Fruit fly (Drosophila melanogaster) whole organism, wandering third instar larva: ENCODE data around the gene CG7943.

ENCODE experiments used
- Abd-B ChIP-seq: fragments of >200 bp; optimal IDR thresholded peaks from 2 replicates; lab custom pipeline; 2017; ENCODE audit warnings: missing biosample characterization, missing genetic modification characterization
- CG32264 ChIP-seq: fragments of 200-800 bp; sonication (Bioruptor generic); optimal IDR thresholded peaks from 2 replicates; lab custom pipeline; 2016; ENCODE audit warnings: missing biosample characterization, missing genetic modification characterization
- CG9705 ChIP-seq: fragments of 200-800 bp; sonication (Bioruptor generic); optimal IDR thresholded peaks from 2 replicates; lab custom pipeline; 2018; ENCODE audit warnings: missing biosample characterization, mild to moderate bottlenecking, missing genetic modification characterization
- CrebA ChIP-seq: fragments of 200-800 bp; sonication (Bioruptor generic); optimal IDR thresholded peaks from 2 replicates; lab custom pipeline; 2016; ENCODE audit warnings: missing biosample characterization, mild to moderate bottlenecking, missing genetic modification characterization, borderline replicate concordance
- Dfd ChIP-seq: fragments of >200 bp; optimal IDR thresholded peaks from 2 replicates; lab custom pipeline; 2017; ENCODE audit warnings: missing biosample characterization, missing genetic modification characterization
- Dif ChIP-seq: fragments of 200-275, 200-300 bp; sonication (Bioruptor generic); optimal IDR thresholded peaks from 2 replicates; lab custom pipeline; 2018; ENCODE audit warnings: missing biosample characterization, missing genetic modification characterization; ENCODE audit not compliant: partially characterized antibody
- HLH106 ChIP-seq: fragments of 200-800 bp; optimal IDR thresholded peaks from 3 replicates; lab custom pipeline; 2019; ENCODE audit warnings: missing biosample characterization, mild to moderate bottlenecking, missing genetic modification characterization, moderate library complexity
- Hr78 ChIP-seq: fragments of >200 bp; optimal IDR thresholded peaks from 2 replicates; lab custom pipeline; 2017; ENCODE audit warnings: missing biosample characterization, missing genetic modification characterization
- Hr83 ChIP-seq: fragments of 200-300 bp; sonication (Bioruptor generic); optimal IDR thresholded peaks from 2 replicates; lab custom pipeline; 2016; ENCODE audit warnings: missing biosample characterization, mild to moderate bottlenecking, missing genetic modification characterization, moderate library complexity; ENCODE audit not compliant: poor library complexity, severe bottlenecking
- Jra ChIP-seq: sonication (Bioruptor generic); optimal IDR thresholded peaks from 2 replicates; lab custom pipeline; 2016; ENCODE audit warnings: missing biosample characterization, missing genetic modification characterization
- Mio ChIP-seq: sonication (Bioruptor generic); optimal IDR thresholded peaks from 2 replicates; lab custom pipeline; 2016; ENCODE audit warnings: missing biosample characterization, missing genetic modification characterization
- Myc ChIP-seq: fragments of >200 bp; optimal IDR thresholded peaks from 2 replicates; lab custom pipeline; 2017
- N ChIP-seq: fragments of >200 bp; optimal IDR thresholded peaks from 2 replicates; lab custom pipeline; 2018; ENCODE audit warnings: missing biosample characterization, missing external identifiers, missing genetic modification characterization
- OdsH ChIP-seq: fragments of 200-800 bp; sonication (Bioruptor generic); optimal IDR thresholded peaks from 2 replicates; lab custom pipeline; 2016; ENCODE audit warnings: missing biosample characterization, mild to moderate bottlenecking, missing genetic modification characterization
- Rel ChIP-seq, 2 experiments: fragments of 200-800 bp; sonication (Bioruptor generic) in 1 of 2; optimal IDR thresholded peaks; 2 replicates in 1 of 2; 3 replicates in 1 of 2; lab custom pipeline; 2016 to 2019; ENCODE audit warnings: mild to moderate bottlenecking in 2 of 2, missing biosample characterization in 2 of 2, missing genetic modification characterization in 2 of 2, moderate library complexity in 1 of 2
- Sp1 ChIP-seq: fragments of 200-800 bp; sonication (Bioruptor generic); optimal IDR thresholded peaks from 3 replicates; lab custom pipeline; 2019; ENCODE audit warnings: missing biosample characterization, mild to moderate bottlenecking, missing genetic modification characterization, moderate library complexity
- br ChIP-seq: fragments of 200-800 bp; sonication (Bioruptor generic); optimal IDR thresholded peaks from 2 replicates; lab custom pipeline; 2016; ENCODE audit warnings: missing biosample characterization, missing genetic modification characterization
- brk ChIP-seq: fragments of 200-800 bp; sonication (Bioruptor generic); optimal IDR thresholded peaks from 2 replicates; lab custom pipeline; 2016; ENCODE audit warnings: missing biosample characterization, mild to moderate bottlenecking, missing genetic modification characterization
- dl ChIP-seq, 2 experiments: fragments of 175-275, 200-275 bp in 1 of 2; fragments of 200-275 bp in 1 of 2; sonication (Bioruptor generic); optimal IDR thresholded peaks; lab custom pipeline; 2018; ENCODE audit warnings: mild to moderate bottlenecking in 2 of 2, missing biosample characterization in 2 of 2, missing genetic modification characterization in 2 of 2, moderate library complexity in 2 of 2; ENCODE audit not compliant: partially characterized antibody in 2 of 2, insufficient read depth in 1 of 2
- dsf ChIP-seq: sonication (Bioruptor generic); optimal IDR thresholded peaks from 2 replicates; lab custom pipeline; 2016; ENCODE audit warnings: missing biosample characterization, missing genetic modification characterization, borderline replicate concordance
- ey ChIP-seq: fragments of 200-800 bp; sonication (Bioruptor generic); optimal IDR thresholded peaks from 2 replicates; lab custom pipeline; 2016; ENCODE audit warnings: missing biosample characterization, missing genetic modification characterization
- foxo ChIP-seq, 2 experiments: fragments of 200-800 bp; sonication (Bioruptor generic); optimal IDR thresholded peaks; 2 replicates in 1 of 2; 3 replicates in 1 of 2; lab custom pipeline; 2016 to 2017; ENCODE audit warnings: missing biosample characterization in 2 of 2, missing genetic modification characterization in 2 of 2
- fru ChIP-seq: fragments of 200-800 bp; sonication (Bioruptor generic); optimal IDR thresholded peaks from 3 replicates; lab custom pipeline; 2016; ENCODE audit warnings: missing biosample characterization, mild to moderate bottlenecking, missing genetic modification characterization
- h ChIP-seq: fragments of 200-800 bp; sonication (Bioruptor generic); optimal IDR thresholded peaks from 3 replicates; lab custom pipeline; 2016; ENCODE audit warnings: missing biosample characterization, mild to moderate bottlenecking, missing genetic modification characterization
- jim ChIP-seq: fragments of 175-275, 200-325 bp; sonication (Bioruptor generic); optimal IDR thresholded peaks from 2 replicates; lab custom pipeline; 2016; ENCODE audit warnings: missing biosample characterization, mild to moderate bottlenecking, missing genetic modification characterization
- lola ChIP-seq: fragments of >200 bp; optimal IDR thresholded peaks from 2 replicates; lab custom pipeline; 2017; ENCODE audit warnings: missing biosample characterization, missing genetic modification characterization
- psq ChIP-seq: fragments of 200-800 bp; sonication (Bioruptor generic); optimal IDR thresholded peaks from 3 replicates; lab custom pipeline; 2017; ENCODE audit warnings: missing biosample characterization, mild to moderate bottlenecking, missing genetic modification characterization, moderate library complexity
- rgr ChIP-seq: fragments of 200-800 bp; sonication (Bioruptor generic); optimal IDR thresholded peaks from 3 replicates; lab custom pipeline; 2016; ENCODE audit warnings: missing biosample characterization, mild to moderate bottlenecking, missing genetic modification characterization
- sv ChIP-seq: fragments of 200-800 bp; sonication (Bioruptor generic); optimal IDR thresholded peaks from 3 replicates; lab custom pipeline; 2016; ENCODE audit warnings: missing biosample characterization, missing genetic modification characterization
- tai ChIP-seq: sonication (Bioruptor generic); optimal IDR thresholded peaks from 2 replicates; lab custom pipeline; 2016; ENCODE audit warnings: missing biosample characterization, missing genetic modification characterization
- usp ChIP-seq: fragments of >200 bp; optimal IDR thresholded peaks from 2 replicates; lab custom pipeline; 2017; ENCODE audit warnings: missing biosample characterization, missing genetic modification characterization
- woc ChIP-seq: sonication (Bioruptor generic); optimal IDR thresholded peaks from 2 replicates; lab custom pipeline; 2016; ENCODE audit warnings: missing biosample characterization, mild to moderate bottlenecking, missing genetic modification characterization

The CG7943 gene

dm6 chr3R:29999495-29999894 is 46.8 kb upstream of the CG7943 start, which contains the start of gene CG34298:
Gene CG34298, plus strand, starts transcription at chr3R:29999795.
- no peak for TF ChIP-seq dl (GFP tag; optimal IDR thresholded peaks at IDR 0.05; lab: Kevin White, UChicago; ENCODE audit: insufficient read depth in 1 of 2, partially characterized antibody in 2 of 2)
- TF ChIP-seq fru (GFP tag; lab: Kevin White, UChicago), result no peak
- TF ChIP-seq Dif (GFP tag; lab: Kevin White, UChicago), result no peak
- no peak for TF ChIP-seq Abd-B
- TF ChIP-seq jim (GFP tag; lab: Kevin White, UChicago), result no peak

dm6 chr3R:30000286-30000685 is 46.0 kb upstream of the CG7943 start, which contains the start of gene Tace:
Gene Tace, plus strand, starts transcription at chr3R:30000530.
- TF ChIP-seq ey (GFP tag; lab: Kevin White, UChicago), result no peak

dm6 chr3R:30004648-30005047 is 41.6 kb upstream of the CG7943 start, which contains the start of the genes Nlp and Nph:
Gene Nlp, plus strand, starts transcription at chr3R:30004785.
Gene Nph, minus strand, starts transcription at chr3R:30004861.
- TF ChIP-seq Sp1 (GFP tag; lab: Kevin White, UChicago), result peak; percentile 37
- peak; percentile 25 for TF ChIP-seq psq (GFP tag; lab: Kevin White, UChicago)
- no peak for TF ChIP-seq Rel (GFP tag; optimal IDR thresholded peaks at IDR 0.05; lab: Kevin White, UChicago)
- peak; percentile 36 for TF ChIP-seq Rel (tag; optimal IDR thresholded peaks at IDR 0.05; lab: Kevin White, UChicago)
- TF ChIP-seq foxo (GFP tag; optimal IDR thresholded peaks at IDR 0.05; lab: Kevin White, UChicago), result peak in 1 of 2 experiments; percentile 18
- TF ChIP-seq Hr78 (GFP tag; lab: Kevin White, UChicago), result no peak
- peak; percentile 0 for TF ChIP-seq OdsH (GFP tag; lab: Kevin White, UChicago)
- TF ChIP-seq br (GFP tag; lab: Kevin White, UChicago), result peak; percentile 39
- TF ChIP-seq HLH106 (tag; lab: Kevin White, UChicago), result peak; percentile 29
- no peak for TF ChIP-seq Dfd (GFP tag; lab: Kevin White, UChicago)
- TF ChIP-seq h (GFP tag; lab: Kevin White, UChicago), result peak; percentile 54
- TF ChIP-seq rgr (GFP tag; lab: Kevin White, UChicago), result peak; percentile 50
- peak; percentile 76 for TF ChIP-seq Myc
- no peak for TF ChIP-seq usp (GFP tag; lab: Kevin White, UChicago)

- peak in 1 of 2 experiments; percentile 2 for TF ChIP-seq foxo (GFP tag; optimal IDR thresholded peaks at IDR 0.05; lab: Kevin White, UChicago)
- no peak for TF ChIP-seq fru (GFP tag; lab: Kevin White, UChicago)
- no peak for TF ChIP-seq psq (GFP tag; lab: Kevin White, UChicago)
- TF ChIP-seq woc, result no peak
- TF ChIP-seq CrebA (GFP tag; lab: Kevin White, UChicago), result no peak
Observed at dm6 chr3R:30005332-30005979, 40.8 kb upstream of the CG7943 start.

- TF ChIP-seq Myc (no peak), brk (no peak), foxo (GFP tag; optimal IDR thresholded peaks at IDR 0.05; lab: Kevin White, UChicago) (no peak), Mio (GFP tag; lab: Kevin White, UChicago) (no peak), h (GFP tag; lab: Kevin White, UChicago) (no peak)
Observed at dm6 chr3R:30009173-30009572, 37.1 kb upstream of the CG7943 start, which contains the start of gene CG7912. Gene CG7912, minus strand, starts transcription at chr3R:30009189.

dm6 chr3R:30012602-30013489 is 33.4 kb upstream of the CG7943 start:
- TF ChIP-seq Hr78 (GFP tag; lab: Kevin White, UChicago) (no peak), Myc (no peak), psq (GFP tag; lab: Kevin White, UChicago) (no peak), h (GFP tag; lab: Kevin White, UChicago) (peak; percentile 68), rgr (GFP tag; lab: Kevin White, UChicago) (peak; percentile 12), CG32264 (GFP tag; lab: Kevin White, UChicago) (no peak), Jra (GFP tag; lab: Kevin White, UChicago) (no peak), Abd-B (no peak), foxo (GFP tag; optimal IDR thresholded peaks at IDR 0.05; lab: Kevin White, UChicago) (peak in 1 of 2 experiments; percentile 67), br (GFP tag; lab: Kevin White, UChicago) (peak; percentile 25), brk (no peak), OdsH (GFP tag; lab: Kevin White, UChicago) (peak; percentile 38), fru (GFP tag; lab: Kevin White, UChicago) (peak; percentile 32), ey (GFP tag; lab: Kevin White, UChicago) (peak; percentile 44), CG9705 (GFP tag; lab: Kevin White, UChicago) (no peak), tai (GFP tag; lab: Kevin White, UChicago) (no peak), Dif (GFP tag; lab: Kevin White, UChicago) (no peak), Hr83 (no peak), N (no peak), lola (GFP tag; lab: Kevin White, UChicago) (no peak), usp (GFP tag; lab: Kevin White, UChicago) (no peak), sv (no peak), dsf (no peak), Rel (GFP tag; optimal IDR thresholded peaks at IDR 0.05; lab: Kevin White, UChicago) (no peak), Rel (tag; optimal IDR thresholded peaks at IDR 0.05; lab: Kevin White, UChicago) (no peak), jim (GFP tag; lab: Kevin White, UChicago) (no peak), Dfd (GFP tag; lab: Kevin White, UChicago) (no peak)
